Fruit fly (Drosophila melanogaster) S2 (cell line): Measurements from ENCODE around the gene CG9915.

Experiments
- CG8478 ChIP-seq: fragments of >200 bp; optimal IDR thresholded peaks from 2 replicates; lab custom pipeline; 2018
- CTCF ChIP-seq, 2 experiments: fragments of >200 bp; optimal IDR thresholded peaks; 2 replicates each; lab custom pipeline; 2018

DNA sequence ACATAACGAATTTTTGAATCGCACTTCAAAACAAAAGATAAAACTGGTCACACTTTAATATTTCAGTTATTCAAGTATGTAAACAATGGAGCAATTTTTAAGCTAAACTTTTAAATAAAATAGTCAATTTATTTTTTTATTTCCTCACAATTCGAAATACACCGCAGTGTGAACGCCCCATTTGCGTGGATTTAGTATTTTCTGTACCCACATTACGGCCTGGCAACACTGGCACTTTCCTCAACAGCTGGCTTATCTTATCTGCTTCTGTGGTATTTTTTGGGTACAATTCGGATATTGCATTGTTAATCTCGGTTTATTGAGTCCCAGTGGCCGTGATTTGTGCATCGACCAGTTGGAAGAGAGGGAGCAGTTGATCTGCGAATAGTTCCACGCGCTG lies 37.1 kb upstream of the CG9915 start, which contains the start of gene sl:
- TF ChIP-seq CG8478 (lab: Kevin White, UChicago) (no peak), CTCF (optimal IDR thresholded peaks at IDR 0.05; lab: Kevin White, UChicago) (no peak)
